Worm (Caenorhabditis elegans): ENCODE results near the gene klp-4.

Gene klp-4

ce11 chrX:3127626-3128142 is 50.8 kb downstream of the klp-4 start (continued):
- peak; percentile 92 for TF ChIP-seq lin-13 (GFP tag; optimal IDR thresholded peaks at IDR 0.05)
- peak; percentile 74 for TF ChIP-seq nhr-10 (tag; optimal IDR thresholded peaks at IDR 0.05)
- TF ChIP-seq unc-62 (GFP tag; optimal IDR thresholded peaks at IDR 0.05 in 1 of 2), result peak in 1 of 2 experiments; percentile 100
- TF ChIP-seq unc-62 (tag; optimal IDR thresholded peaks at IDR 0.05), result no peak
- TF ChIP-seq T20F7.1 (GFP tag; optimal IDR thresholded peaks at IDR 0.05), result no peak
- TF ChIP-seq fkh-10 (GFP tag; optimal IDR thresholded peaks at IDR 0.05), result peak; percentile 91
- peak; percentile 65; the same call in 1 of the 2 replicates for TF ChIP-seq tag-97 (GFP tag; IDR thresholded peaks at IDR 0.05)
- peak; percentile 96 for TF ChIP-seq nhr-25 (tag; optimal IDR thresholded peaks at IDR 0.05; ENCODE audit: borderline replicate concordance, insufficient read depth)
- 0 out of 2 replicates have a peak, but pooled peaks have one; percentile 43 for TF ChIP-seq dmd-9 (GFP tag; IDR thresholded peaks at IDR 0.05)
- peak; percentile 73; the same call in 1 of the 2 replicates for TF ChIP-seq arid-1 (GFP tag; conservative IDR thresholded peaks at IDR 0.05)
- peak; percentile 98 for TF ChIP-seq mep-1 (tag; optimal IDR thresholded peaks at IDR 0.05)
- TF ChIP-seq sdz-12 (GFP tag; optimal IDR thresholded peaks at IDR 0.05), result no peak
- TF ChIP-seq ces-1 (GFP tag; optimal IDR thresholded peaks at IDR 0.05), result peak; percentile 21
- TF ChIP-seq madf-5 (GFP tag; IDR thresholded peaks at IDR 0.05), result no peak
- TF ChIP-seq mdt-29 (GFP tag; IDR thresholded peaks at IDR 0.05), result 0 out of 2 replicates have a peak, but pooled peaks have one; percentile 32
- TF ChIP-seq ceh-20 (GFP tag; IDR thresholded peaks at IDR 0.05), result peak; percentile 90
- TF ChIP-seq F26F4.8 (GFP tag; conservative IDR thresholded peaks at IDR 0.05), result no peak
- TF ChIP-seq nhr-237 (tag; optimal IDR thresholded peaks at IDR 0.05), result no peak
- TF ChIP-seq snpc-1.2 (GFP tag; IDR thresholded peaks at IDR 0.05), result no peak
- TF ChIP-seq zip-2 (tag; optimal IDR thresholded peaks at IDR 0.05), result peak; percentile 23
- no peak for TF ChIP-seq Y5F2A.4 (GFP tag; optimal IDR thresholded peaks at IDR 0.05)
- peak; percentile 95 for TF ChIP-seq set-16 (GFP tag; IDR thresholded peaks at IDR 0.05)
- TF ChIP-seq F44E2.7 (GFP tag; IDR thresholded peaks at IDR 0.05), result 0 out of 2 replicates have a peak, but pooled peaks have one; percentile 3
- TF ChIP-seq Y105C5A.15 (GFP tag; IDR thresholded peaks at IDR 0.05), result no peak
- TF ChIP-seq mxl-2 (GFP tag; conservative IDR thresholded peaks at IDR 0.05), result no peak; the same call in 1 of the 2 replicates
- peak; percentile 97 for TF ChIP-seq rbr-2 (tag; optimal IDR thresholded peaks at IDR 0.05)
- peak; percentile 92 for TF ChIP-seq mxl-3 (GFP tag; optimal IDR thresholded peaks at IDR 0.05)
- TF ChIP-seq daf-16 (GFP tag; optimal IDR thresholded peaks at IDR 0.05), result peak; percentile 41 to 66
- TF ChIP-seq daf-16 (tag; optimal IDR thresholded peaks at IDR 0.05), result peak; percentile 64
- TF ChIP-seq hlh-30 (tag; optimal IDR thresholded peaks at IDR 0.05; ENCODE audit: insufficient read depth), result peak; percentile 86
- peak; percentile 69 for TF ChIP-seq lin-38 (GFP tag; IDR thresholded peaks at IDR 0.05)
- TF ChIP-seq Y48G9A.11 (GFP tag; IDR thresholded peaks at IDR 0.05), result no peak
- no peak for TF ChIP-seq F49E8.2 (tag; optimal IDR thresholded peaks at IDR 0.05; ENCODE audit: borderline replicate concordance)
- TF ChIP-seq mes-2 (tag; optimal IDR thresholded peaks at IDR 0.05; ENCODE audit: poor library complexity, severe bottlenecking), result peak; percentile 83
- peak; percentile 39 for TF ChIP-seq jun-1 (tag; optimal IDR thresholded peaks at IDR 0.05)
- no peak for TF ChIP-seq daf-19 (GFP tag; conservative IDR thresholded peaks at IDR 0.05)
- peak; percentile 60 for TF ChIP-seq ceh-28 (tag; optimal IDR thresholded peaks at IDR 0.05)
- 0 out of 2 replicates have a peak, but pooled peaks have one; percentile 26 for TF ChIP-seq ceh-44 (GFP tag; IDR thresholded peaks at IDR 0.05)
- peak; percentile 84 for TF ChIP-seq nhr-48 (tag; optimal IDR thresholded peaks at IDR 0.05)
- TF ChIP-seq lir-3 (tag; optimal IDR thresholded peaks at IDR 0.05), result peak; percentile 57
- TF ChIP-seq aha-1 (tag), result peak; percentile 98
- TF ChIP-seq tra-1 (GFP tag; IDR thresholded peaks at IDR 0.05), result peak; percentile 72
- peak; percentile 24 for TF ChIP-seq ztf-7 (tag; optimal IDR thresholded peaks at IDR 0.05)
- TF ChIP-seq skn-1 (tag; optimal IDR thresholded peaks at IDR 0.05), result no peak
- no peak for TF ChIP-seq aly-2 (tag; optimal IDR thresholded peaks at IDR 0.05)
- TF ChIP-seq nhr-41 (GFP tag; IDR thresholded peaks at IDR 0.05), result no peak
- TF ChIP-seq daf-8 (GFP tag; IDR thresholded peaks at IDR 0.05), result no peak
- TF ChIP-seq madf-9 (GFP tag; conservative IDR thresholded peaks at IDR 0.05), result peak; percentile 90
- TF ChIP-seq mdl-1 (tag; optimal IDR thresholded peaks at IDR 0.05), result peak; percentile 85 to 90
- peak; percentile 87 for TF ChIP-seq dmd-6 (GFP tag; IDR thresholded peaks at IDR 0.05)
- peak; percentile 83 for TF ChIP-seq nhr-6 (tag; optimal IDR thresholded peaks at IDR 0.05)

All from whole organism, L4 larva.